Worm (Caenorhabditis elegans): ENCODE results near the gene C28H8.8.

Gene C28H8.8

DNA sequence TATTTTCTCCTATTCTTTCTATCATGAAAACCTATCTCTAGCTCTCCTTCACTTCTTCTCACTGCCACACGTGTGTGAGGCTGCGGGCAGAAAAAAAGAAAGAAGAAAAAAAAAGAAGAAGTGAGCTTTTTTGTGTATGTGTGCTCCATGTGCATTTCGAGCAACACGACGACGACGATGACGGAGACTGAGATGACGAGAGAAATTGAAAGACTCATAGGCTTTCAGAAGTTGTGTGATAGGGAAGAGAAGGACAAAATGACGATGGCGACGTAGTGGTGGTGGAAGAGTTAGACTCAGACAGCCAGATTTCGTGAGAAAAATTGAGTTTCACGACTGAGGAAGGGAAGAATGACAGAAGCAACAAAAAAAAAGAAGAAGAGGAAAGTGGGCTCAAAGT, 43.1 kb downstream of the C28H8.8 start:
- peak; percentile 39 for TF ChIP-seq ces-1 (GFP tag; optimal IDR thresholded peaks at IDR 0.05)
- TF ChIP-seq ceh-20 (GFP tag; IDR thresholded peaks at IDR 0.05): peak; percentile 71; the same call in 1 of the 2 replicates
- peak; percentile 30 for TF ChIP-seq mes-2 (tag; optimal IDR thresholded peaks at IDR 0.05; ENCODE audit: poor library complexity, severe bottlenecking)
- peak; percentile 27 for TF ChIP-seq dpl-1 (GFP tag; optimal IDR thresholded peaks at IDR 0.05)
- TF ChIP-seq attf-4 (tag; optimal IDR thresholded peaks at IDR 0.05): no peak
- TF ChIP-seq lsy-2 (tag; optimal IDR thresholded peaks at IDR 0.05): peak; percentile 22 to 70
- TF ChIP-seq nhr-25 (tag; optimal IDR thresholded peaks at IDR 0.05; ENCODE audit: borderline replicate concordance, insufficient read depth): no peak
- TF ChIP-seq skn-1 (tag; optimal IDR thresholded peaks at IDR 0.05): no peak
- TF ChIP-seq aha-1 (tag): peak; percentile 88
- peak; percentile 86 for TF ChIP-seq rbr-2 (tag; optimal IDR thresholded peaks at IDR 0.05)
- peak; percentile 69 for TF ChIP-seq hlh-30 (tag; optimal IDR thresholded peaks at IDR 0.05; ENCODE audit: insufficient read depth)
- TF ChIP-seq dve-1 (tag; optimal IDR thresholded peaks at IDR 0.05; ENCODE audit: insufficient read depth): peak; percentile 11
- no peak for TF ChIP-seq lin-13 (GFP tag; optimal IDR thresholded peaks at IDR 0.05)
- TF ChIP-seq hif-1 (tag; optimal IDR thresholded peaks at IDR 0.05): peak in 1 of 2 experiments; percentile 45
- TF ChIP-seq nhr-11 (tag; optimal IDR thresholded peaks at IDR 0.05): peak; percentile 5
- peak; percentile 76 for TF ChIP-seq hmg-1.1 (GFP tag; IDR thresholded peaks at IDR 0.05)
- peak; percentile 74 for TF ChIP-seq ctbp-1 (GFP tag; IDR thresholded peaks at IDR 0.05)
- TF ChIP-seq pha-4 (GFP tag; IDR thresholded peaks at IDR 0.05): no peak
- no peak for TF ChIP-seq pha-4 (tag; optimal IDR thresholded peaks at IDR 0.05)
- peak; percentile 60 to 93 for TF ChIP-seq mdl-1 (tag; optimal IDR thresholded peaks at IDR 0.05)
- TF ChIP-seq fkh-10 (GFP tag; optimal IDR thresholded peaks at IDR 0.05): peak; percentile 65
- TF ChIP-seq unc-62 (GFP tag; optimal IDR thresholded peaks at IDR 0.05 in 1 of 2): peak in 1 of 2 experiments; percentile 91
- no peak for TF ChIP-seq unc-62 (tag; optimal IDR thresholded peaks at IDR 0.05)
- no peak for TF ChIP-seq nhr-77 (tag; optimal IDR thresholded peaks at IDR 0.05)
- peak; percentile 65 for TF ChIP-seq F37D6.2 (tag; optimal IDR thresholded peaks at IDR 0.05)
- peak; percentile 70 for TF ChIP-seq mep-1 (tag; optimal IDR thresholded peaks at IDR 0.05)
- TF ChIP-seq mxl-3 (GFP tag; optimal IDR thresholded peaks at IDR 0.05): peak; percentile 42
- peak; percentile 43 for TF ChIP-seq hlh-11 (tag; optimal IDR thresholded peaks at IDR 0.05)

DNA sequence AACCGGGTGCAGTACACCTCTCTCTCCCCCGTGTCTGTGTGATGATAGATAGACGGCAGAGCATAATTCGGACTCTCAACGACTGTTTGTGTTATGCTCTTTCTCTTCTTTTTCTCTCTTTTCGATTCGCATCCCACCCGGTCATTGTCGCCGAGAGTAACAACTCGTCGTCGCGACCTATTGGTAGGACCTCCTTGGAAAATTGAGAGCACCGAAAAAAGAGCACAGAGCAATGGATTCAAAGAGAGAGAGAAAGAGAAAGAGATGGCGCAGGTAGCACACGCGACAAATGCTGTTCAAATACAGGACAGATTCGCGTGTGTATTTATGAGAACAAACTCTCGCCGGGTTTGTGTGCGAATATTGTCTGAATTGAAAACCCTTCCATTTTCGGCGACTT, 44.9 kb downstream of the C28H8.8 start:
- TF ChIP-seq hmg-1.1 (GFP tag; IDR thresholded peaks at IDR 0.05): 0 out of 2 replicates have a peak, but pooled peaks have one; percentile 21
- TF ChIP-seq ces-1 (GFP tag; optimal IDR thresholded peaks at IDR 0.05): no peak
- peak in 1 of 2 experiments; percentile 39 for TF ChIP-seq unc-62 (GFP tag; optimal IDR thresholded peaks at IDR 0.05 in 1 of 2)
- TF ChIP-seq unc-62 (tag; optimal IDR thresholded peaks at IDR 0.05): no peak

- TF ChIP-seq lin-13 (GFP tag; optimal IDR thresholded peaks at IDR 0.05): no peak
- TF ChIP-seq daf-16 (GFP tag; optimal IDR thresholded peaks at IDR 0.05): no peak
- no peak for TF ChIP-seq daf-16 (tag; optimal IDR thresholded peaks at IDR 0.05)
- no peak for TF ChIP-seq nhr-41 (GFP tag; IDR thresholded peaks at IDR 0.05)
- TF ChIP-seq ceh-20 (GFP tag; IDR thresholded peaks at IDR 0.05): no peak
- no peak for TF ChIP-seq daf-8 (GFP tag; IDR thresholded peaks at IDR 0.05)
- no peak for TF ChIP-seq zfp-3 (GFP tag; conservative IDR thresholded peaks at IDR 0.05)
- no peak for TF ChIP-seq zip-2 (tag; optimal IDR thresholded peaks at IDR 0.05)
- no peak for TF ChIP-seq daf-12 (tag; optimal IDR thresholded peaks at IDR 0.05)
- no peak for TF ChIP-seq skn-1 (tag; optimal IDR thresholded peaks at IDR 0.05)
- no peak for TF ChIP-seq D1046.2 (GFP tag; IDR thresholded peaks at IDR 0.05)
- no peak for TF ChIP-seq T20F7.1 (GFP tag; optimal IDR thresholded peaks at IDR 0.05)
- no peak for TF ChIP-seq zip-11 (GFP tag; IDR thresholded peaks at IDR 0.05)
- TF ChIP-seq nhr-6 (tag; optimal IDR thresholded peaks at IDR 0.05): no peak
- no peak for TF ChIP-seq lin-38 (GFP tag; IDR thresholded peaks at IDR 0.05)
- TF ChIP-seq nhr-28 (tag; optimal IDR thresholded peaks at IDR 0.05): no peak
- peak; percentile 38; the same call in 1 of the 2 replicates for TF ChIP-seq ctbp-1 (GFP tag; IDR thresholded peaks at IDR 0.05)
- TF ChIP-seq zag-1 (tag; optimal IDR thresholded peaks at IDR 0.05): no peak
- TF ChIP-seq zfp-2 (tag; optimal IDR thresholded peaks at IDR 0.05): no peak
- TF ChIP-seq dve-1 (tag; optimal IDR thresholded peaks at IDR 0.05; ENCODE audit: insufficient read depth): peak; percentile 8
- TF ChIP-seq jun-1 (tag; optimal IDR thresholded peaks at IDR 0.05): no peak
- 0 out of 2 replicates have a peak, but pooled peaks have one; percentile 29 for TF ChIP-seq egl-43 (GFP tag; IDR thresholded peaks at IDR 0.05)
- TF ChIP-seq R02D3.7 (tag; optimal IDR thresholded peaks at IDR 0.05): no peak
- TF ChIP-seq nhr-48 (tag; optimal IDR thresholded peaks at IDR 0.05): no peak
- TF ChIP-seq F44E2.7 (GFP tag; IDR thresholded peaks at IDR 0.05): no peak
- no peak for TF ChIP-seq hif-1 (tag; optimal IDR thresholded peaks at IDR 0.05)
- TF ChIP-seq daf-19 (GFP tag; conservative IDR thresholded peaks at IDR 0.05): no peak
Measured at ce11 chrIII:5842920-5843319, 45.7 kb downstream of the C28H8.8 start.
